Fruit fly (Drosophila melanogaster) whole organism, wandering third instar larva: ENCODE data around the gene CG7024.

ENCODE experiments used
- Abd-B ChIP-seq: fragments of >200 bp; optimal IDR thresholded peaks from 2 replicates; lab custom pipeline; 2017; ENCODE audit warnings: missing biosample characterization, missing genetic modification characterization
- CrebA ChIP-seq: fragments of 200-800 bp; sonication (Bioruptor generic); optimal IDR thresholded peaks from 2 replicates; lab custom pipeline; 2016; ENCODE audit warnings: missing biosample characterization, mild to moderate bottlenecking, missing genetic modification characterization, borderline replicate concordance
- dsf ChIP-seq: sonication (Bioruptor generic); optimal IDR thresholded peaks from 2 replicates; lab custom pipeline; 2016; ENCODE audit warnings: missing biosample characterization, missing genetic modification characterization, borderline replicate concordance
- psq ChIP-seq: fragments of 200-800 bp; sonication (Bioruptor generic); optimal IDR thresholded peaks from 3 replicates; lab custom pipeline; 2017; ENCODE audit warnings: missing biosample characterization, mild to moderate bottlenecking, missing genetic modification characterization, moderate library complexity

DNA sequence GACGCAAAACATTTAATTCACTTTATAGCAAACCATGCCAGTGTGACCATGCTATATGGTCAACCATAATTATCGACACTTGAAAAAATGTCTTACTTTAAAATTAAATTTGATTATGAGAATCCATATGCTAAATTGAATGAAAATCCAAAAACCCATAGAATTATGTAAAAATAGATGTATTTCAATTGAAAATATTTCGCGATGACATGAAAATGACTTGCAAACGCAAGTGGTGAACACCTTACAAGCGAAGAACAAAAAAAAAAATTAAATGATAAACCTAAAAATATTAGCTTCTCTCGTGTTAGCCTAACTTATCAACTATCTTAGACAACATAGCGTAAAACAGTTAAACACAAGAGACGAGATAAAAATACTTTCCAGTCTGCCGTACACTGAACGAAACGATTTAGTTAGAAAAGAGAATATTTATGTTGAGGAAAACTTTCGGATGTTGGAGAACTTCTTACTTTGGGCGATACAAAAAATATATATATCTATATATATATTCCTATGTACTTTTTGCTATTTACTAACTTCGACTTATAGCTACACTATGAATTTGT is 25.2 kb upstream of the CG7024 start:
- TF ChIP-seq psq (GFP tag; lab: Kevin White, UChicago) (peak; percentile 10), CrebA (GFP tag; lab: Kevin White, UChicago) (no peak), Abd-B (no peak), dsf (GFP tag; lab: Kevin White, UChicago) (no peak)
